In the genomic region with DNA sequence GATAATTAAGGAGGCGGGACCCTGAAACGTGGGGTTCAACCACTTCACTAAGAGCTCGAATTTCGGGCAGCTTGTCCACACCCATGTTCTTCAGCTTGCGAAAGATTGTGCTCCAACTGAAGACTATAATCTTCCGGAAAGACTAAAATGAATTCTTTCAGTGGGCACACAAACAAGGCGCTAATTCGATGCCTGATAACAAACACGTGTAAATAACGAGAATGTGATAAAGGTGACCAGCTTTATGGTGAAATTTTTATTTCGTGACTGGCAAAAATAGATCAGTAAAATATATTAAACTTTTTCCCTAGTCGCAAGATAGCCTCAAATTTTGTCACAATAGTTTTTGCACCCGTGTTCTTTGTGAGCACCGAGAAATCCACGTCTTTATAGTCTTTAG, we compare ENCODE assay signal across 3 fruit fly cellular contexts.
TF ChIP-seq lines count a peak whose summit lies in the region.

A gene (minus strand): TSS at position 144 of the 400 bp plus-strand sequence.
A gene (minus strand): TSS at position 144 of the 400 bp plus-strand sequence.

- no peak for TF ChIP-seq CTCF in whole organism, embryonic (GFP tag; optimal IDR thresholded peaks at IDR 0.05; lab: Kevin White, UChicago)

TF ChIP-seq in whole organism, adult, 20 proteins besides CTCF, POLR2A, EP300 and RAD21:
- TF ChIP-seq CG33017 (tag; optimal IDR thresholded peaks at IDR 0.05; lab: Kevin White, UChicago) (no peak), kay (GFP tag; lab: Kevin White, UChicago; ENCODE audit: borderline replicate concordance) (peak; percentile 1), Mnt (GFP tag; optimal IDR thresholded peaks at IDR 0.05; lab: Kevin White, UChicago) (peak; percentile 26), cnc (optimal IDR thresholded peaks at IDR 0.05; lab: Kevin White, UChicago) (peak in 1 of 2 experiments; percentile 68), CG5204 (GFP tag; optimal IDR thresholded peaks at IDR 0.05; lab: Kevin White, UChicago) (no peak), CG14711 (tag; optimal IDR thresholded peaks at IDR 0.05; lab: Kevin White, UChicago) (no peak), pad (GFP tag; optimal IDR thresholded peaks at IDR 0.05; lab: Kevin White, UChicago) (no peak)
TF ChIP-seq in whole organism, adult: peak in this region for 3.

TF ChIP-seq in whole organism, embryonic, 481 proteins besides CTCF, POLR2A, EP300 and RAD21:
- TF ChIP-seq CG2129 (GFP tag; IDR thresholded peaks at IDR 0.05; lab: Robert Waterston, UW; ENCODE audit: partially characterized antibody) (no peak), abd-A (tag; optimal IDR thresholded peaks at IDR 0.05; lab: Kevin White, UChicago) (no peak), aop (GFP tag; IDR thresholded peaks at IDR 0.05; lab: Robert Waterston, UW) (no peak), sc (optimal IDR thresholded peaks at IDR 0.05; lab: Kevin White, UChicago) (no peak), sc (GFP tag; optimal IDR thresholded peaks at IDR 0.05; lab: Kevin White, UChicago) (no peak), knrl (GFP tag; IDR thresholded peaks at IDR 0.05; lab: Robert Waterston, UW; ENCODE audit: partially characterized antibody) (no peak), lov (optimal IDR thresholded peaks at IDR 0.05; lab: Kevin White, UChicago) (no peak), lov (GFP tag; IDR thresholded peaks at IDR 0.05; lab: Robert Waterston, UW) (no peak), Abd-B (GFP tag; optimal IDR thresholded peaks at IDR 0.05; lab: Kevin White, UChicago) (no peak), CG30431 (GFP tag; optimal IDR thresholded peaks at IDR 0.05; lab: Kevin White, UChicago) (no peak), MTF-1 (GFP tag; optimal IDR thresholded peaks at IDR 0.05; lab: Kevin White, UChicago; ENCODE audit: borderline replicate concordance) (no peak), eve (GFP tag; optimal IDR thresholded peaks at IDR 0.05; lab: Kevin White, UChicago) (no peak), cwo (GFP tag; optimal IDR thresholded peaks at IDR 0.05; lab: Kevin White, UChicago) (peak; percentile 83), sug (tag; optimal IDR thresholded peaks at IDR 0.05; lab: Kevin White, UChicago) (peak; percentile 38), Tbp (GFP tag; optimal IDR thresholded peaks at IDR 0.05; lab: Kevin White, UChicago) (no peak), exex (tag; optimal IDR thresholded peaks at IDR 0.05; lab: Kevin White, UChicago) (peak; percentile 72)

TF ChIP-seq in whole organism, prepupa, 60 proteins besides CTCF, POLR2A, EP300 and RAD21:
- TF ChIP-seq cyc (GFP tag; optimal IDR thresholded peaks at IDR 0.05; lab: Kevin White, UChicago), result no peak
- no peak for TF ChIP-seq achi (GFP tag; optimal IDR thresholded peaks at IDR 0.05; lab: Kevin White, UChicago)
- no peak for TF ChIP-seq CG7368 (GFP tag; optimal IDR thresholded peaks at IDR 0.05; lab: Kevin White, UChicago)
- no peak for TF ChIP-seq Blimp-1 (GFP tag; optimal IDR thresholded peaks at IDR 0.05; lab: Kevin White, UChicago)
- no peak for TF ChIP-seq CG11294 (GFP tag; IDR thresholded peaks at IDR 0.05; lab: Robert Waterston, UW)
- no peak for TF ChIP-seq Gug (GFP tag; IDR thresholded peaks at IDR 0.05; lab: Robert Waterston, UW)
- TF ChIP-seq svp (GFP tag; lab: Kevin White, UChicago), result peak; percentile 70
